Worm (Caenorhabditis elegans) whole organism, L4 larva: ENCODE results near the gene srlf-3.

Source experiments
- R02D3.7 ChIP-seq: fragments of 150-350 bp; sonication (generic microtip); optimal IDR thresholded peaks from 3 replicates; lab custom pipeline; 2014; ENCODE audit warnings: missing biosample characterization, missing genetic modification characterization
- T20F7.1 ChIP-seq: fragments of 200-800 bp; sonication (Bioruptor generic); optimal IDR thresholded peaks from 2 replicates; lab custom pipeline; 2018; ENCODE audit warnings: mild to moderate bottlenecking, missing genetic modification characterization, missing compliant biosample characterization
- T26A8.4 ChIP-seq: fragments of 200-800 bp; sonication (Bioruptor generic); IDR thresholded peaks from 2 replicates; pipeline ENCODE4 v1.3.6; 2022; ENCODE audit warnings: missing genetic modification characterization, missing compliant biosample characterization
- Y105C5A.15 ChIP-seq: fragments of 200-800 bp; sonication (Bioruptor generic); IDR thresholded peaks from 2 replicates; pipeline ENCODE4 v1.3.6; 2022; ENCODE audit warnings: missing genetic modification characterization, missing compliant biosample characterization
- aha-1 ChIP-seq: fragments of 150-350 bp; peaks from one replicate; lab custom pipeline; 2014; ENCODE audit warnings: missing biosample characterization, missing genetic modification characterization
- ceh-62 ChIP-seq: sonication (generic microtip); optimal IDR thresholded peaks from 2 replicates; lab custom pipeline; 2017; ENCODE audit warnings: missing biosample characterization, missing genetic modification characterization
- ceh-82 ChIP-seq: sonication (generic microtip); optimal IDR thresholded peaks from 2 replicates; lab custom pipeline; 2017; ENCODE audit warnings: missing biosample characterization, missing genetic modification characterization
- ces-1 ChIP-seq: fragments of 150-350 bp; sonication (generic microtip); optimal IDR thresholded peaks from 4 replicates; lab custom pipeline; 2014; ENCODE audit warnings: missing biosample characterization, missing genetic modification reagents, missing genetic modification characterization
- cey-2 ChIP-seq: sonication (generic microtip); optimal IDR thresholded peaks from 3 replicates; lab custom pipeline; 2017; ENCODE audit warnings: missing genetic modification characterization, mild to moderate bottlenecking, missing compliant biosample characterization, antibody characterized with exemption, borderline replicate concordance; ENCODE audit not compliant: insufficient read depth
- daf-16 ChIP-seq, 3 experiments: sonication (generic microtip); optimal IDR thresholded peaks; 2 replicates each; lab custom pipeline; 2016 to 2017; ENCODE audit warnings: missing genetic modification characterization in 3 of 3, missing genetic modification reagents in 3 of 3, mild to moderate bottlenecking in 2 of 3, missing compliant biosample characterization in 2 of 3, missing biosample characterization in 1 of 3, moderate library complexity in 1 of 3
- daf-19 ChIP-seq: fragments of 200-800 bp; sonication (Bioruptor generic); conservative IDR thresholded peaks from 2 replicates; pipeline ENCODE4 v1.3.6; 2022; ENCODE audit warnings: missing genetic modification characterization, missing compliant biosample characterization
- daf-8 ChIP-seq: fragments of 200-800 bp; sonication (Bioruptor generic); IDR thresholded peaks from 2 replicates; pipeline ENCODE4 v1.3.6; 2022; ENCODE audit warnings: missing genetic modification characterization, missing compliant biosample characterization
- dmd-6 ChIP-seq: fragments of 200-800 bp; sonication (Bioruptor generic); IDR thresholded peaks from 2 replicates; pipeline ENCODE4 v1.3.6; 2022; ENCODE audit warnings: missing genetic modification reagents, missing genetic modification characterization, missing compliant biosample characterization
- dmd-8 ChIP-seq: fragments of 200-800 bp; sonication (Bioruptor generic); IDR thresholded peaks from 2 replicates; pipeline ENCODE4 v1.3.6; 2022; ENCODE audit warnings: missing genetic modification characterization, missing compliant biosample characterization
- dve-1 ChIP-seq: sonication (generic microtip); optimal IDR thresholded peaks from 2 replicates; lab custom pipeline; 2017; ENCODE audit warnings: antibody characterized with exemption, mild to moderate bottlenecking, missing genetic modification characterization, missing compliant biosample characterization; ENCODE audit not compliant: insufficient read depth
- egl-27 ChIP-seq: sonication (generic microtip); optimal IDR thresholded peaks from 3 replicates; lab custom pipeline; 2017; ENCODE audit warnings: missing biosample characterization, missing genetic modification reagents, missing genetic modification characterization
- fkh-10 ChIP-seq: fragments of 150-350 bp; optimal IDR thresholded peaks from 2 replicates; lab custom pipeline; 2014; ENCODE audit warnings: missing biosample characterization, missing genetic modification reagents, missing genetic modification characterization
- fos-1 ChIP-seq: fragments of 150-350 bp; optimal IDR thresholded peaks from 2 replicates; lab custom pipeline; 2014; ENCODE audit warnings: missing biosample characterization, missing genetic modification characterization
- hlh-11 ChIP-seq: fragments of 200-800 bp; sonication (Bioruptor generic); optimal IDR thresholded peaks from 2 replicates; lab custom pipeline; 2018; ENCODE audit warnings: mild to moderate bottlenecking, missing genetic modification characterization, missing compliant biosample characterization
- hlh-30 ChIP-seq: sonication (generic microtip); optimal IDR thresholded peaks from 2 replicates; lab custom pipeline; 2017; ENCODE audit warnings: antibody characterized with exemption, mild to moderate bottlenecking, missing genetic modification characterization, missing compliant biosample characterization; ENCODE audit not compliant: insufficient read depth
- jun-1 ChIP-seq: fragments of 150-350 bp; optimal IDR thresholded peaks from 2 replicates; lab custom pipeline; 2014; ENCODE audit warnings: missing biosample characterization, missing genetic modification reagents, missing genetic modification characterization
- lin-1 ChIP-seq: fragments of 200-800 bp; sonication (Bioruptor generic); IDR thresholded peaks from 2 replicates; pipeline ENCODE4 v1.3.6; 2022; ENCODE audit warnings: missing genetic modification reagents, missing genetic modification characterization, missing compliant biosample characterization
- lin-13 ChIP-seq: fragments of 150-350 bp; optimal IDR thresholded peaks from 2 replicates; lab custom pipeline; 2014; ENCODE audit warnings: missing biosample characterization, missing genetic modification reagents, missing genetic modification characterization
- lin-38 ChIP-seq: fragments of 200-800 bp; sonication (Bioruptor generic); IDR thresholded peaks from 2 replicates; pipeline ENCODE4 v1.3.6; 2022; ENCODE audit warnings: missing genetic modification reagents, missing genetic modification characterization, missing compliant biosample characterization
- lin-39 ChIP-seq: fragments of 150-350 bp; optimal IDR thresholded peaks from 2 replicates; lab custom pipeline; 2014; ENCODE audit warnings: missing biosample characterization, missing genetic modification reagents, missing genetic modification characterization
- lir-3 ChIP-seq: sonication (generic microtip); optimal IDR thresholded peaks from 2 replicates; lab custom pipeline; 2016; ENCODE audit warnings: mild to moderate bottlenecking, missing genetic modification characterization, missing compliant biosample characterization
- lsy-2 ChIP-seq, 2 experiments: fragments of 150-350 bp in 1 of 2; sonication (generic microtip) in 1 of 2; optimal IDR thresholded peaks; 2 replicates each; lab custom pipeline; 2014 to 2017; ENCODE audit warnings: missing biosample characterization in 2 of 2, missing genetic modification characterization in 2 of 2
- madf-5 ChIP-seq, 2 experiments: fragments of 200-800 bp; sonication (Bioruptor generic); IDR thresholded peaks; 2 replicates each; pipeline ENCODE4 v1.3.6; 2022; ENCODE audit warnings: missing compliant biosample characterization in 2 of 2, missing genetic modification characterization in 2 of 2
- mep-1 ChIP-seq: fragments of 150-350 bp; sonication (generic microtip); optimal IDR thresholded peaks from 3 replicates; lab custom pipeline; 2014; ENCODE audit warnings: missing biosample characterization, missing genetic modification characterization
- mes-2 ChIP-seq: sonication (generic microtip); optimal IDR thresholded peaks from 2 replicates; lab custom pipeline; 2016; ENCODE audit warnings: missing genotype, mild to moderate bottlenecking, missing genetic modification characterization, missing compliant biosample characterization; ENCODE audit not compliant: poor library complexity, severe bottlenecking
- mxl-2 ChIP-seq: fragments of 200-800 bp; sonication (Bioruptor generic); conservative IDR thresholded peaks from 2 replicates; pipeline ENCODE4 v1.3.6; 2022; ENCODE audit warnings: missing genetic modification reagents, missing genetic modification characterization, missing compliant biosample characterization
- mxl-3 ChIP-seq: fragments of 200-800 bp; sonication (Bioruptor generic); optimal IDR thresholded peaks from 2 replicates; lab custom pipeline; 2018; ENCODE audit warnings: mild to moderate bottlenecking, missing genetic modification characterization, missing compliant biosample characterization
- nhr-10 ChIP-seq: fragments of 150-350 bp; optimal IDR thresholded peaks from 2 replicates; lab custom pipeline; 2014; ENCODE audit warnings: missing biosample characterization, missing genetic modification characterization
- nhr-102 ChIP-seq: sonication (generic microtip); optimal IDR thresholded peaks from 2 replicates; lab custom pipeline; 2016; ENCODE audit warnings: mild to moderate bottlenecking, missing genetic modification characterization, moderate library complexity, missing compliant biosample characterization
- nhr-11 ChIP-seq: fragments of 150-350 bp; optimal IDR thresholded peaks from 2 replicates; lab custom pipeline; 2014; ENCODE audit warnings: missing biosample characterization, missing genetic modification characterization
- nhr-28 ChIP-seq: fragments of 150-350 bp; optimal IDR thresholded peaks from 2 replicates; lab custom pipeline; 2014; ENCODE audit warnings: missing biosample characterization, missing genetic modification characterization
- nhr-42 ChIP-seq: fragments of 200-800 bp; sonication (Bioruptor generic); IDR thresholded peaks from 2 replicates; pipeline ENCODE4 v1.3.6; 2022; ENCODE audit warnings: missing genetic modification characterization, missing compliant biosample characterization
- nhr-48 ChIP-seq: sonication (generic microtip); optimal IDR thresholded peaks from 2 replicates; lab custom pipeline; 2016; ENCODE audit warnings: mild to moderate bottlenecking, missing genetic modification characterization, missing compliant biosample characterization
- nhr-76 ChIP-seq: fragments of 150-350 bp; optimal IDR thresholded peaks from 2 replicates; lab custom pipeline; 2014; ENCODE audit warnings: missing biosample characterization, missing genetic modification characterization
- nhr-77 ChIP-seq: fragments of 150-350 bp; optimal IDR thresholded peaks from 2 replicates; lab custom pipeline; 2014; ENCODE audit warnings: missing biosample characterization, missing genetic modification characterization
- pha-4 ChIP-seq, 2 experiments: fragments of 150-350 bp in 1 of 2; fragments of 200-800 bp in 1 of 2; sonication (Bioruptor generic) in 1 of 2; IDR thresholded peaks in 1 of 2; optimal IDR thresholded peaks in 1 of 2; 2 replicates each; pipeline versions ENCODE4 v1.3.6 to Lab custom; 2014 to 2022; ENCODE audit warnings: missing genetic modification characterization in 2 of 2, missing genetic modification reagents in 2 of 2, missing biosample characterization in 1 of 2, missing compliant biosample characterization in 1 of 2
- php-3 ChIP-seq: fragments of 200-800 bp; sonication (Bioruptor generic); IDR thresholded peaks from 2 replicates; pipeline ENCODE4 v1.3.6; 2022; ENCODE audit warnings: missing genetic modification reagents, missing genetic modification characterization, missing compliant biosample characterization
- saeg-2 ChIP-seq: fragments of 200-800 bp; sonication (Bioruptor generic); IDR thresholded peaks from 2 replicates; pipeline ENCODE4 v1.3.6; 2022; ENCODE audit warnings: missing genetic modification reagents, missing genetic modification characterization, missing compliant biosample characterization
- sdz-12 ChIP-seq: fragments of 200-800 bp; sonication (Bioruptor generic); optimal IDR thresholded peaks from 2 replicates; lab custom pipeline; 2018; ENCODE audit warnings: mild to moderate bottlenecking, missing genetic modification characterization, missing compliant biosample characterization
- set-16 ChIP-seq: fragments of 200-800 bp; sonication (Bioruptor generic); IDR thresholded peaks from 2 replicates; pipeline ENCODE4 v1.3.6; 2022; ENCODE audit warnings: missing genetic modification reagents, missing genetic modification characterization, missing compliant biosample characterization
- skn-1 ChIP-seq: fragments of 150-350 bp; optimal IDR thresholded peaks from 2 replicates; lab custom pipeline; 2014; ENCODE audit warnings: missing biosample characterization, missing genetic modification characterization
- snpc-1.2 ChIP-seq: fragments of 200-800 bp; sonication (Bioruptor generic); IDR thresholded peaks from 2 replicates; pipeline ENCODE4 v1.3.6; 2022; ENCODE audit warnings: missing genetic modification reagents, missing genetic modification characterization, missing compliant biosample characterization
- tra-1 ChIP-seq: fragments of 200-800 bp; sonication (Bioruptor generic); IDR thresholded peaks from 2 replicates; pipeline ENCODE4 v1.3.6; 2022; ENCODE audit warnings: missing genetic modification reagents, missing genetic modification characterization, missing compliant biosample characterization
- ztf-11 ChIP-seq: fragments of 150-350 bp; optimal IDR thresholded peaks from 2 replicates; lab custom pipeline; 2014; ENCODE audit warnings: missing biosample characterization, missing genetic modification characterization

srlf-3 gene

ce11 chrIV:8532024-8532423 is 44.7 kb downstream of the srlf-3 start (continued):
- TF ChIP-seq nhr-42 (GFP tag; lab: Robert Waterston, UW), result no peak
- no peak for TF ChIP-seq cey-2 (tag; lab: Kevin White, UChicago)
- no peak for TF ChIP-seq pha-4 (GFP tag; IDR thresholded peaks at IDR 0.05; lab: Robert Waterston, UW)
- TF ChIP-seq pha-4 (tag; optimal IDR thresholded peaks at IDR 0.05; lab: Kevin White, UChicago), result no peak
- TF ChIP-seq lsy-2 (tag; optimal IDR thresholded peaks at IDR 0.05; lab: Kevin White, UChicago), result no peak
- TF ChIP-seq sdz-12 (GFP tag; lab: Kevin White, UChicago), result no peak
- TF ChIP-seq lin-39, result no peak
- TF ChIP-seq fkh-10, result no peak
- TF ChIP-seq R02D3.7 (tag; lab: Kevin White, UChicago), result no peak
- TF ChIP-seq ceh-82 (tag; lab: Kevin White, UChicago), result no peak
- no peak for TF ChIP-seq daf-16 (GFP tag; optimal IDR thresholded peaks at IDR 0.05; lab: Kevin White, UChicago)
- peak; percentile 63 for TF ChIP-seq daf-16 (tag; optimal IDR thresholded peaks at IDR 0.05; lab: Kevin White, UChicago)
- no peak for TF ChIP-seq nhr-11
- no peak for TF ChIP-seq lin-13
- TF ChIP-seq php-3 (GFP tag; lab: Robert Waterston, UW), result no peak
- no peak for TF ChIP-seq daf-19 (GFP tag; lab: Robert Waterston, UW)
- TF ChIP-seq ces-1 (GFP tag; lab: Kevin White, UChicago), result no peak
- no peak for TF ChIP-seq lir-3 (tag; lab: Kevin White, UChicago)
- no peak for TF ChIP-seq saeg-2 (GFP tag; lab: Robert Waterston, UW)
- no peak for TF ChIP-seq nhr-77 (tag; lab: Kevin White, UChicago)
- TF ChIP-seq jun-1 (tag; lab: Kevin White, UChicago), result no peak
- TF ChIP-seq Y105C5A.15 (GFP tag; lab: Robert Waterston, UW), result no peak
- TF ChIP-seq nhr-28 (tag; lab: Kevin White, UChicago), result peak; percentile 69
- no peak for TF ChIP-seq snpc-1.2 (GFP tag; lab: Robert Waterston, UW)
- peak; percentile 25 for TF ChIP-seq mxl-3 (GFP tag; lab: Kevin White, UChicago)
- TF ChIP-seq ceh-62 (tag; lab: Kevin White, UChicago), result no peak
- TF ChIP-seq egl-27 (tag; lab: Kevin White, UChicago), result no peak
- no peak for TF ChIP-seq dmd-8 (GFP tag; lab: Robert Waterston, UW)
- no peak for TF ChIP-seq ztf-11 (tag; lab: Kevin White, UChicago)
- no peak for TF ChIP-seq lin-38 (GFP tag; lab: Robert Waterston, UW)
- TF ChIP-seq nhr-10, result peak; percentile 72
- TF ChIP-seq T20F7.1 (GFP tag; lab: Kevin White, UChicago), result peak; percentile 1
- no peak for TF ChIP-seq lin-1 (GFP tag; lab: Robert Waterston, UW)
- TF ChIP-seq daf-8 (GFP tag; lab: Robert Waterston, UW), result no peak
- TF ChIP-seq mep-1 (tag; lab: Kevin White, UChicago), result peak; percentile 33
- TF ChIP-seq nhr-76 (tag; lab: Kevin White, UChicago), result no peak

DNA sequence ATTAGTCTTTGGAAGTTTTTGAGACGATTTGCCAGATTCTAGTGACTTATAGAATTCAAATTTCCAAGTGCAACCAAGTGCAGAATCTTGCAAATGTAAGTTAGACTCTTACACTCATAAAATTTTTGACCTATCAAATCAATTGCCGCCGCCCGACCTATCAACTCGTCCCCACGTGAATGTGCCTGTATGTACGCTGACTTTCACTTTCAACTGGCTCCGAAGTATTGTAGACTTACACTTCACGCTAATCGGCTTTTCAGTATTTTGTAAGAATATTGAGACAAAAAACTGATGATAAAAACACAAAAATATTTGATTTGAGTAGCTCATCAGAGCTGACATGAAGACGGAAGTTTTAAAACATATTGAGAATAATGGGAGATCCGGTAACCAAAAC is 45.5 kb downstream of the srlf-3 start:
- TF ChIP-seq tra-1 (GFP tag; lab: Robert Waterston, UW) (peak; percentile 66), lin-1 (GFP tag; lab: Robert Waterston, UW) (0 out of 2 replicates have a peak, but pooled peaks have one; percentile 14), dmd-6 (GFP tag; lab: Robert Waterston, UW) (peak; percentile 87), snpc-1.2 (GFP tag; lab: Robert Waterston, UW) (no peak), aha-1 (tag; lab: Kevin White, UChicago) (peak; percentile 8), pha-4 (GFP tag; IDR thresholded peaks at IDR 0.05; lab: Robert Waterston, UW) (peak; percentile 51; the same call in 1 of the 2 replicates), pha-4 (tag; optimal IDR thresholded peaks at IDR 0.05; lab: Kevin White, UChicago) (no peak), mxl-2 (GFP tag; lab: Robert Waterston, UW) (0 out of 2 replicates have a peak, but pooled peaks have one; percentile 46), nhr-48 (tag; lab: Kevin White, UChicago) (peak; percentile 56), nhr-28 (tag; lab: Kevin White, UChicago) (peak; percentile 41), daf-16 (GFP tag; optimal IDR thresholded peaks at IDR 0.05; lab: Kevin White, UChicago) (no peak), daf-16 (tag; optimal IDR thresholded peaks at IDR 0.05; lab: Kevin White, UChicago) (peak; percentile 69), hlh-30 (peak; percentile 26), madf-5 (GFP tag; IDR thresholded peaks at IDR 0.05; lab: Robert Waterston, UW) (no peak), fos-1 (tag; lab: Kevin White, UChicago) (no peak), ceh-82 (tag; lab: Kevin White, UChicago) (no peak), skn-1 (no peak), dve-1 (tag; lab: Kevin White, UChicago) (peak; percentile 68), nhr-102 (tag; lab: Kevin White, UChicago) (peak; percentile 8), hlh-11 (peak; percentile 59), mes-2 (tag; lab: Kevin White, UChicago) (peak; percentile 5), T26A8.4 (GFP tag; lab: Robert Waterston, UW) (no peak), set-16 (no peak)
